Worm (Caenorhabditis elegans) whole organism, mixed stage, embryonic: ENCODE measurements around the gene bus-8A.

Source experiments
- cnd-1 ChIP-seq: fragments of 200-800 bp; sonication (Bioruptor generic); optimal IDR thresholded peaks from 2 replicates; lab custom pipeline; 2018; ENCODE audit warnings: mild to moderate bottlenecking, missing genetic modification characterization, missing compliant biosample characterization
- flh-1 ChIP-seq: fragments of 200-800 bp; sonication (Bioruptor generic); optimal IDR thresholded peaks from 2 replicates; lab custom pipeline; 2018; ENCODE audit warnings: mild to moderate bottlenecking, missing genetic modification characterization, moderate library complexity, missing compliant biosample characterization
- mab-5 ChIP-seq: fragments of 150-350 bp; optimal IDR thresholded peaks from 2 replicates; lab custom pipeline; 2014; ENCODE audit warnings: missing biosample characterization, missing genetic modification characterization
- nhr-237 ChIP-seq: fragments of 150-350 bp; optimal IDR thresholded peaks from 2 replicates; lab custom pipeline; 2014; ENCODE audit warnings: missing biosample characterization, missing genetic modification characterization
- nhr-28 ChIP-seq: fragments of 150-350 bp; optimal IDR thresholded peaks from 2 replicates; lab custom pipeline; 2014; ENCODE audit warnings: missing biosample characterization, missing genetic modification characterization
- ztf-11 ChIP-seq: fragments of 150-350 bp; optimal IDR thresholded peaks from 2 replicates; lab custom pipeline; 2014; ENCODE audit warnings: missing biosample characterization, missing genetic modification characterization

ce11 chrX:5519567-5519966 lies 26.9 kb downstream of the bus-8A start:
- no peak for TF ChIP-seq flh-1 (GFP tag; lab: Kevin White, UChicago)
- no peak for TF ChIP-seq cnd-1 (tag; lab: Kevin White, UChicago)
- no peak for TF ChIP-seq nhr-28
- TF ChIP-seq ztf-11 (tag; lab: Kevin White, UChicago), result no peak
- TF ChIP-seq nhr-237, result no peak
- TF ChIP-seq mab-5 (tag; lab: Kevin White, UChicago), result no peak
